Worm (Caenorhabditis elegans) whole organism, midembryonic: ENCODE results near the gene B0334.13.

ENCODE experiments used
- ref-1 ChIP-seq: fragments of 200-800 bp; sonication (Bioruptor generic); conservative IDR thresholded peaks from 2 replicates; pipeline ENCODE4 v1.3.6; 2022; ENCODE audit warnings: missing genetic modification reagents, missing genetic modification characterization, missing compliant biosample characterization
- ztf-23 ChIP-seq: fragments of 200-800 bp; sonication (Bioruptor generic); IDR thresholded peaks from 2 replicates; pipeline ENCODE4 v1.3.6; 2022; ENCODE audit warnings: missing genetic modification reagents, missing genetic modification characterization, missing compliant biosample characterization
- ztf-29 ChIP-seq: fragments of 200-800 bp; sonication (Bioruptor generic); IDR thresholded peaks from 2 replicates; pipeline ENCODE4 v1.3.6; 2022; ENCODE audit warnings: missing genetic modification reagents, missing genetic modification characterization, missing compliant biosample characterization

ce11 chrII:11440265-11440664 is 47.8 kb upstream of the B0334.13 start, which contains the start of gene VW02B12L.2:
- no peak for TF ChIP-seq ref-1 (GFP tag; lab: Robert Waterston, UW)
- no peak for TF ChIP-seq ztf-23 (GFP tag; lab: Robert Waterston, UW)
- no peak for TF ChIP-seq ztf-29 (GFP tag; lab: Robert Waterston, UW)
